Fruit fly (Drosophila melanogaster): ENCODE measurements around the gene CG31266.

The CG31266 gene

DNA sequence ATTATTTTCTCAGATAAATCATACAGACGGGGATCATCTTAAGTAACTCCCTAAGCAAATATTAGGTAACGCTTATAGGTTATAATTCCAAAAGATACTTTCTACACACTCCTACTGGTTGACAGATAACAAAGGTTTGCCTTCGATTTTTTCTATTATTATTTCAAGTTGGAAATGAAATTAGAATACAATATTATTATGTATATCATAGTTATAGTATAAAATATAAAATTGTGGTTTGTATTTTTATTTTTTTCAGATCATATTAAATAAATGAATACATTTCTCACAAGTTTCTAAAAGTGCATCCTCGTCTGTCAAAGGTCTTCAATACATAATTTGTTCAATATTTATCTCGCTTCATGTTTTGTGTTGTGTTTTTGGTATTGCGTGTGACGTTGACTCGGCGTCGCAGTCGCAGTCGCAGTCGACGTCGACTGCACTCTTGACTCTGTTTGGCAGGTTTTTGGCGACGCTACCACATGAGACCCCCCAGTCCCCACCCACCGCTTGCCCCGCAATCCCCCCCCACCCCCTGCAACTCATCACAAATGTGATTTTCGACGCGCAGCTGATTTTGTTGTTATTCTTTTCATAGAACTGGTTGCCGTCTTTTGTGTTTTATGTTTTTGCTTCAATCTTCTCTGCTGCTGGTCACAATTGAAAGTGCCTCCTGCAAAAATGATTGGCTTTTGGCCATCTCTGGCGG is 9.5 kb upstream of the CG31266 start (continued):
- no peak for TF ChIP-seq hth (optimal IDR thresholded peaks at IDR 0.05)
- TF ChIP-seq Sin3A (optimal IDR thresholded peaks at IDR 0.05), result no peak
- TF ChIP-seq Hr51 (GFP tag; optimal IDR thresholded peaks at IDR 0.05), result peak in 1 of 2 experiments; percentile 40
- no peak for TF ChIP-seq CG1024 (GFP tag; IDR thresholded peaks at IDR 0.05)
- no peak for TF ChIP-seq Hmr (GFP tag; optimal IDR thresholded peaks at IDR 0.05)
- TF ChIP-seq CG9876 (GFP tag; optimal IDR thresholded peaks at IDR 0.05), result no peak
- TF ChIP-seq chm (GFP tag; IDR thresholded peaks at IDR 0.05), result no peak
- no peak for TF ChIP-seq E2f2 (GFP tag; IDR thresholded peaks at IDR 0.05)
- TF ChIP-seq ase (GFP tag; IDR thresholded peaks at IDR 0.05), result no peak
- no peak for TF ChIP-seq CG14965 (GFP tag; optimal IDR thresholded peaks at IDR 0.05; ENCODE audit: borderline replicate concordance)
- no peak for TF ChIP-seq BEAF-32 (GFP tag; optimal IDR thresholded peaks at IDR 0.05)
- no peak for TF ChIP-seq pita (GFP tag; optimal IDR thresholded peaks at IDR 0.05)
- no peak for TF ChIP-seq nom (GFP tag; optimal IDR thresholded peaks at IDR 0.05)
- no peak for TF ChIP-seq CG1233 (GFP tag; optimal IDR thresholded peaks at IDR 0.05)
- TF ChIP-seq Hand (GFP tag; optimal IDR thresholded peaks at IDR 0.05), result no peak
- TF ChIP-seq CG7839 (tag; optimal IDR thresholded peaks at IDR 0.05), result peak; percentile 7
- no peak for TF ChIP-seq HmgZ (tag; optimal IDR thresholded peaks at IDR 0.05)
- TF ChIP-seq gem (tag; optimal IDR thresholded peaks at IDR 0.05), result peak; percentile 31
- no peak for TF ChIP-seq dimm (GFP tag; IDR thresholded peaks at IDR 0.05)
- no peak for TF ChIP-seq run (tag; optimal IDR thresholded peaks at IDR 0.05)
- TF ChIP-seq scrt (GFP tag; optimal IDR thresholded peaks at IDR 0.05), result no peak
- no peak for TF ChIP-seq CG13424 (tag; optimal IDR thresholded peaks at IDR 0.05)
- no peak for TF ChIP-seq CG12236 (GFP tag; optimal IDR thresholded peaks at IDR 0.05)
- peak; percentile 14 for TF ChIP-seq CG2678 (tag; optimal IDR thresholded peaks at IDR 0.05)
- no peak for TF ChIP-seq Lim3 (GFP tag; IDR thresholded peaks at IDR 0.05)
- no peak for TF ChIP-seq CG1529 (GFP tag; optimal IDR thresholded peaks at IDR 0.05)
- TF ChIP-seq D19A (tag; optimal IDR thresholded peaks at IDR 0.05), result no peak
- TF ChIP-seq dmrt11E (tag; optimal IDR thresholded peaks at IDR 0.05), result no peak
- TF ChIP-seq ash1 (GFP tag; optimal IDR thresholded peaks at IDR 0.05), result no peak
- no peak for TF ChIP-seq Ptx1 (GFP tag; IDR thresholded peaks at IDR 0.05)
- no peak for TF ChIP-seq her (GFP tag; optimal IDR thresholded peaks at IDR 0.05)
- TF ChIP-seq CG10959 (GFP tag; IDR thresholded peaks at IDR 0.05), result no peak
- no peak for TF ChIP-seq ttk (GFP tag; IDR thresholded peaks at IDR 0.05)
- no peak for TF ChIP-seq CG2889 (GFP tag; IDR thresholded peaks at IDR 0.05)
- TF ChIP-seq Mes4 (GFP tag; optimal IDR thresholded peaks at IDR 0.05), result no peak
- TF ChIP-seq Pdp1 (GFP tag; optimal IDR thresholded peaks at IDR 0.05), result no peak
- TF ChIP-seq sima (GFP tag; optimal IDR thresholded peaks at IDR 0.05), result no peak
- no peak for TF ChIP-seq D19B (GFP tag; optimal IDR thresholded peaks at IDR 0.05)
- TF ChIP-seq mam (GFP tag; optimal IDR thresholded peaks at IDR 0.05), result no peak
- no peak for TF ChIP-seq pnt (GFP tag; optimal IDR thresholded peaks at IDR 0.05)
- peak; percentile 87 for TF ChIP-seq CG6175 (GFP tag; IDR thresholded peaks at IDR 0.05)
- TF ChIP-seq en (GFP tag; optimal IDR thresholded peaks at IDR 0.05), result no peak
- 0 out of 3 replicates have a peak, but pooled peaks have one; percentile 10 for TF ChIP-seq dysf (GFP tag; IDR thresholded peaks at IDR 0.05)
- no peak for TF ChIP-seq bowl (GFP tag; IDR thresholded peaks at IDR 0.05)
- no peak for TF ChIP-seq CG3847 (GFP tag; IDR thresholded peaks at IDR 0.05)
- TF ChIP-seq CG30431 (GFP tag; optimal IDR thresholded peaks at IDR 0.05), result no peak
- TF ChIP-seq CG11093 (GFP tag; IDR thresholded peaks at IDR 0.05), result no peak
- no peak for TF ChIP-seq Trl (optimal IDR thresholded peaks at IDR 0.05)
- TF ChIP-seq Trl (GFP tag; optimal IDR thresholded peaks at IDR 0.05), result no peak
- TF ChIP-seq tx (GFP tag; optimal IDR thresholded peaks at IDR 0.05), result no peak
- TF ChIP-seq Dfd (GFP tag; optimal IDR thresholded peaks at IDR 0.05), result no peak
- no peak for TF ChIP-seq so (GFP tag; IDR thresholded peaks at IDR 0.05)
